Fruit fly (Drosophila melanogaster): ENCODE data around the gene CG4653.

dm6 chrX:16689966-16690365 lies 13.9 kb upstream of the CG4653 start:
- TF ChIP-seq h (optimal IDR thresholded peaks at IDR 0.05) (no peak), ttk (optimal IDR thresholded peaks at IDR 0.05) (no peak), psq (optimal IDR thresholded peaks at IDR 0.05) (no peak), Myc (optimal IDR thresholded peaks at IDR 0.05) (no peak), Sin3A (optimal IDR thresholded peaks at IDR 0.05) (no peak)

Data from Kc167 (cell line).